Worm (Caenorhabditis elegans) whole organism, L3 larva: ENCODE data around the gene lit-1.

Source experiments
- aly-2 ChIP-seq: fragments of 150-350 bp; optimal IDR thresholded peaks from 2 replicates; lab custom pipeline; 2014; ENCODE audit warnings: missing biosample characterization, missing genetic modification characterization
- ceh-82 ChIP-seq: fragments of 150-350 bp; optimal IDR thresholded peaks from 2 replicates; lab custom pipeline; 2014; ENCODE audit warnings: missing biosample characterization, missing genetic modification characterization
- elt-3 ChIP-seq, 3 experiments: fragments of 150-350 bp in 1 of 3; sonication (generic microtip) in 2 of 3; optimal IDR thresholded peaks; 2 replicates in 2 of 3; 4 replicates in 1 of 3; lab custom pipeline; 2014 to 2017; ENCODE audit warnings: missing biosample characterization in 3 of 3, missing genetic modification characterization in 3 of 3
- fkh-10 ChIP-seq: sonication (generic microtip); optimal IDR thresholded peaks from 2 replicates; lab custom pipeline; 2017; ENCODE audit warnings: missing biosample characterization, missing genetic modification reagents, missing genetic modification characterization
- jun-1 ChIP-seq: fragments of 150-350 bp; optimal IDR thresholded peaks from 2 replicates; lab custom pipeline; 2014; ENCODE audit warnings: missing biosample characterization, missing genetic modification reagents, missing genetic modification characterization
- nhr-28 ChIP-seq: fragments of 150-350 bp; optimal IDR thresholded peaks from 2 replicates; lab custom pipeline; 2014; ENCODE audit warnings: missing biosample characterization, missing genetic modification characterization
- tbx-2 ChIP-seq: sonication (generic microtip); optimal IDR thresholded peaks from 2 replicates; lab custom pipeline; 2016; ENCODE audit warnings: mild to moderate bottlenecking, missing genetic modification characterization, missing compliant biosample characterization
- unc-39 ChIP-seq: sonication (generic microtip); optimal IDR thresholded peaks from 4 replicates; lab custom pipeline; 2017; ENCODE audit warnings: missing biosample characterization, missing genetic modification characterization

DNA sequence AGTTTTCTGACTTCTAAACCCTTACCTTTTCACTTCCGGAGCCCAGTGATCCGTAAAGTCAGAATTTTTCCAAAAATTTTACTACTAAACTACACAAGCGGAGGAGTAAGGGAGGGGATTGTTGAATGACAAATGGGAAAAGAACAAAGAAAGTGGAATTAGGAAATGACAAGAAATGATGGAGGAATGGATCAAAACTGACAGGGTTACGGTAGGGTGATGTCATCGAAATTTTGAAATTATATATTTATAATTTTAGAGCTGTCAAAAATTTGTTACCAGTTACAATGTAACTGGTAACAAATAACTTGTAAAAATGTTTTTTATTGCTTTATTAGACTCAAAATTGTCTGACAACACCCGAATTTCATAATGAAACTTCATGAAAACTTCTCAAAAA lies 35.4 kb upstream of the lit-1 start:
- TF ChIP-seq jun-1 (tag; lab: Kevin White, UChicago) = no peak
- no peak for TF ChIP-seq fkh-10 (GFP tag; lab: Kevin White, UChicago)
- TF ChIP-seq ceh-82 (tag; lab: Kevin White, UChicago) = no peak
- TF ChIP-seq aly-2 (tag; lab: Kevin White, UChicago) = no peak
- no peak for TF ChIP-seq elt-3 (tag; optimal IDR thresholded peaks at IDR 0.05; lab: Kevin White, UChicago)
- TF ChIP-seq unc-39 (tag; lab: Kevin White, UChicago) = no peak
- no peak for TF ChIP-seq tbx-2 (tag; lab: Kevin White, UChicago)
- no peak for TF ChIP-seq nhr-28
